Fruit fly (Drosophila melanogaster) whole organism, embryonic: Measurements from ENCODE around the gene CG34026.

Experiments used
- Bgb ChIP-seq: fragments of 200-800 bp; sonication (Bioruptor generic); IDR thresholded peaks from 2 replicates; pipeline ENCODE4 v1.3.6; 2022; ENCODE audit warnings: missing biosample characterization, missing genetic modification characterization; ENCODE audit not compliant: partially characterized antibody
- CG10267 ChIP-seq: fragments of 200-800 bp; sonication (Bioruptor generic); optimal IDR thresholded peaks from 2 replicates; lab custom pipeline; 2018; ENCODE audit warnings: missing biosample characterization, mild to moderate bottlenecking, missing genetic modification characterization, moderate library complexity
- CG10654 ChIP-seq: fragments of 200-800 bp; sonication (Bioruptor generic); optimal IDR thresholded peaks from 2 replicates; lab custom pipeline; 2016; ENCODE audit warnings: missing biosample characterization, missing genetic modification characterization
- CG12299 ChIP-seq: fragments of 200-800 bp; sonication (Bioruptor generic); optimal IDR thresholded peaks from 2 replicates; lab custom pipeline; 2018; ENCODE audit warnings: missing biosample characterization, mild to moderate bottlenecking, missing genetic modification characterization
- CG13123 ChIP-seq: fragments of 200-800 bp; sonication (Bioruptor generic); optimal IDR thresholded peaks from 2 replicates; lab custom pipeline; 2016; ENCODE audit warnings: missing biosample characterization, missing genetic modification characterization
- CG14710 ChIP-seq: fragments of 200-800 bp; sonication (Bioruptor generic); optimal IDR thresholded peaks from 3 replicates; lab custom pipeline; 2019; ENCODE audit warnings: missing biosample characterization, mild to moderate bottlenecking, missing genetic modification characterization, moderate library complexity
- CG14860 ChIP-seq: fragments of 200-800 bp; sonication (Bioruptor generic); IDR thresholded peaks from 3 replicates; pipeline ENCODE4 v1.3.6; 2022; ENCODE audit warnings: missing biosample characterization, missing genetic modification characterization; ENCODE audit not compliant: partially characterized antibody
- CG15479 ChIP-seq: fragments of 200-800 bp; sonication (Bioruptor generic); optimal IDR thresholded peaks from 3 replicates; lab custom pipeline; 2019; ENCODE audit warnings: missing biosample characterization, mild to moderate bottlenecking, missing genetic modification characterization, moderate library complexity
- CG15696 ChIP-seq: fragments of 200-800 bp; sonication (Bioruptor generic); optimal IDR thresholded peaks from 2 replicates; lab custom pipeline; 2019; ENCODE audit warnings: missing biosample characterization, mild to moderate bottlenecking, missing genetic modification characterization, moderate library complexity
- CG1602 ChIP-seq: fragments of 200-800 bp; sonication (Bioruptor generic); optimal IDR thresholded peaks from 3 replicates; lab custom pipeline; 2016; ENCODE audit warnings: missing biosample characterization, missing genetic modification characterization
- CG17385 ChIP-seq: fragments of 200-800 bp; sonication (Bioruptor generic); optimal IDR thresholded peaks from 3 replicates; lab custom pipeline; 2018; ENCODE audit warnings: missing biosample characterization, mild to moderate bottlenecking, missing genetic modification characterization
- CG2116 ChIP-seq: fragments of 200-800 bp; sonication (Bioruptor generic); optimal IDR thresholded peaks from 3 replicates; lab custom pipeline; 2018; ENCODE audit warnings: missing biosample characterization, mild to moderate bottlenecking, missing genetic modification characterization
- CG32772 ChIP-seq: fragments of 200-800 bp; sonication (Bioruptor generic); IDR thresholded peaks from 2 replicates; pipeline ENCODE4 v1.3.6; 2022; ENCODE audit warnings: missing biosample characterization, missing genetic modification characterization
- CG33213 ChIP-seq: fragments of 200-800 bp; sonication (Bioruptor generic); optimal IDR thresholded peaks from 3 replicates; lab custom pipeline; 2016; ENCODE audit warnings: missing biosample characterization, missing genetic modification characterization
- CG4328 ChIP-seq: fragments of 200-800 bp; sonication (Bioruptor generic); optimal IDR thresholded peaks from 3 replicates; lab custom pipeline; 2017; ENCODE audit warnings: missing biosample characterization, missing genetic modification reagents, missing genetic modification characterization
- CG4617 ChIP-seq: fragments of 200-800 bp; sonication (Bioruptor generic); optimal IDR thresholded peaks from 3 replicates; lab custom pipeline; 2016; ENCODE audit warnings: missing biosample characterization, missing genetic modification characterization, borderline replicate concordance
- Camta ChIP-seq: fragments of 200-800 bp; sonication (Bioruptor generic); optimal IDR thresholded peaks from 2 replicates; lab custom pipeline; 2016; ENCODE audit warnings: missing biosample characterization, missing genetic modification characterization
- Drgx ChIP-seq: fragments of 200-800 bp; sonication (Bioruptor generic); IDR thresholded peaks from 2 replicates; pipeline ENCODE4 v1.3.6; 2022; ENCODE audit warnings: missing biosample characterization, missing genetic modification characterization
- Ets65A ChIP-seq: fragments of 200-800 bp; sonication (Bioruptor generic); peaks from one replicate; lab custom pipeline; 2016; ENCODE audit warnings: missing biosample characterization, missing genetic modification characterization
- Fer3 ChIP-seq: fragments of 200-800 bp; sonication (Bioruptor generic); optimal IDR thresholded peaks from 2 replicates; lab custom pipeline; 2018; ENCODE audit warnings: missing biosample characterization, mild to moderate bottlenecking, missing genetic modification characterization, moderate library complexity
- HHEX ChIP-seq: fragments of 200-800 bp; sonication (Bioruptor generic); optimal IDR thresholded peaks from 3 replicates; lab custom pipeline; 2017; ENCODE audit warnings: missing biosample characterization, mild to moderate bottlenecking, missing genetic modification characterization, missing genetic modification reagents
- HLH4C ChIP-seq: fragments of 200-800 bp; sonication (Bioruptor generic); IDR thresholded peaks from 3 replicates; pipeline ENCODE4 v1.3.6; 2022; ENCODE audit warnings: missing biosample characterization, missing genetic modification characterization; ENCODE audit not compliant: partially characterized antibody
- Hand ChIP-seq: fragments of 200-800 bp; sonication (Bioruptor generic); optimal IDR thresholded peaks from 2 replicates; lab custom pipeline; 2017; ENCODE audit warnings: mild to moderate bottlenecking, missing biosample characterization, missing genetic modification reagents, missing genetic modification characterization
- Lpt ChIP-seq: fragments of >200 bp; optimal IDR thresholded peaks from 2 replicates; lab custom pipeline; 2018; ENCODE audit warnings: missing biosample characterization, missing genetic modification characterization
- MTF-1 ChIP-seq: fragments of 200-800 bp; sonication (Bioruptor generic); optimal IDR thresholded peaks from 2 replicates; lab custom pipeline; 2018; ENCODE audit warnings: missing biosample characterization, mild to moderate bottlenecking, missing genetic modification characterization, borderline replicate concordance
- Max ChIP-seq: fragments of 200-800 bp; sonication (Bioruptor generic); optimal IDR thresholded peaks from 2 replicates; lab custom pipeline; 2016; ENCODE audit warnings: missing biosample characterization, mild to moderate bottlenecking, missing genetic modification characterization
- NK7.1 ChIP-seq: fragments of 200-800 bp; sonication (Bioruptor generic); optimal IDR thresholded peaks from 3 replicates; lab custom pipeline; 2016; ENCODE audit warnings: missing biosample characterization, missing genetic modification characterization
- Rx ChIP-seq: fragments of 200-800 bp; sonication (Bioruptor generic); IDR thresholded peaks from 2 replicates; pipeline ENCODE4 v1.3.6; 2022; ENCODE audit warnings: missing biosample characterization, missing genetic modification characterization
- Six4 ChIP-seq: fragments of 200-800 bp; sonication (Bioruptor generic); optimal IDR thresholded peaks from 2 replicates; lab custom pipeline; 2016; ENCODE audit warnings: missing biosample characterization, missing genetic modification characterization
- abd-A ChIP-seq: fragments of 200-800 bp; sonication (Bioruptor generic); optimal IDR thresholded peaks from 3 replicates; lab custom pipeline; 2019; ENCODE audit warnings: missing biosample characterization, mild to moderate bottlenecking, missing genetic modification characterization, moderate library complexity
- amos ChIP-seq: fragments of 200-800 bp; sonication (Bioruptor generic); IDR thresholded peaks from 2 replicates; pipeline ENCODE4 v1.3.6; 2022; ENCODE audit warnings: missing biosample characterization, missing genetic modification characterization; ENCODE audit not compliant: partially characterized antibody
- ato ChIP-seq: fragments of 200-800 bp; sonication (Bioruptor generic); IDR thresholded peaks from 2 replicates; pipeline ENCODE4 v1.3.6; 2022; ENCODE audit warnings: missing biosample characterization, missing genetic modification characterization; ENCODE audit not compliant: partially characterized antibody
- cg ChIP-seq: fragments of 200-800 bp; sonication (Bioruptor generic); optimal IDR thresholded peaks from 3 replicates; lab custom pipeline; 2019; ENCODE audit warnings: missing biosample characterization, mild to moderate bottlenecking, missing genetic modification characterization, moderate library complexity
- chinmo ChIP-seq: fragments of 200-800 bp; sonication (Bioruptor generic); IDR thresholded peaks from 4 replicates; pipeline ENCODE4 v1.3.6; 2022; ENCODE audit warnings: missing biosample characterization, missing genetic modification characterization; ENCODE audit not compliant: partially characterized antibody
- cwo ChIP-seq: fragments of 200-800 bp; sonication (Bioruptor generic); optimal IDR thresholded peaks from 3 replicates; lab custom pipeline; 2017; ENCODE audit warnings: missing biosample characterization, missing genetic modification characterization, mild to moderate bottlenecking, moderate library complexity, missing genetic modification reagents
- en ChIP-seq: fragments of 200-800 bp; sonication (Bioruptor generic); optimal IDR thresholded peaks from 2 replicates; lab custom pipeline; 2016; ENCODE audit warnings: missing biosample characterization, missing genetic modification characterization
- fd102C ChIP-seq: fragments of 200-800 bp; sonication (Bioruptor generic); optimal IDR thresholded peaks from 2 replicates; lab custom pipeline; 2018; ENCODE audit warnings: missing biosample characterization, mild to moderate bottlenecking, missing genetic modification characterization, moderate library complexity
- lbe ChIP-seq: fragments of 200-800 bp; sonication (Bioruptor generic); optimal IDR thresholded peaks from 2 replicates; lab custom pipeline; 2016; ENCODE audit warnings: missing biosample characterization, mild to moderate bottlenecking, missing genetic modification characterization
- otp ChIP-seq: fragments of 200-800 bp; sonication (Bioruptor generic); IDR thresholded peaks from 3 replicates; pipeline ENCODE4, ENCODE4 v1.3.6; 2022; ENCODE audit warnings: missing biosample characterization, missing genetic modification characterization
- pan ChIP-seq, 4 experiments: fragments of >200 bp in 3 of 4; fragments of 200-800 bp in 1 of 4; sonication (Bioruptor generic) in 1 of 4; optimal IDR thresholded peaks in 3 of 4; IDR thresholded peaks in 1 of 4; 2 replicates each; pipeline versions ENCODE4 v1.3.6 to Lab custom; 2017 to 2022; ENCODE audit warnings: missing biosample characterization in 2 of 4, missing genetic modification characterization in 2 of 4, mixed read lengths in 1 of 4
- repo ChIP-seq: fragments of 200-800 bp; sonication (Bioruptor generic); optimal IDR thresholded peaks from 2 replicates; lab custom pipeline; 2016; ENCODE audit warnings: missing biosample characterization, missing genetic modification characterization
- salm ChIP-seq: fragments of 200-800 bp; sonication (Bioruptor generic); optimal IDR thresholded peaks from 2 replicates; lab custom pipeline; 2018; ENCODE audit warnings: missing biosample characterization, mild to moderate bottlenecking, missing genetic modification characterization
- schlank ChIP-seq: fragments of 200-800 bp; sonication (Bioruptor generic); optimal IDR thresholded peaks from 2 replicates; lab custom pipeline; 2018; ENCODE audit warnings: missing biosample characterization, mild to moderate bottlenecking, missing genetic modification characterization
- sd ChIP-seq: fragments of 200-800 bp; sonication (Bioruptor generic); optimal IDR thresholded peaks from 3 replicates; lab custom pipeline; 2018; ENCODE audit warnings: missing biosample characterization, mild to moderate bottlenecking, missing genetic modification characterization, moderate library complexity
- sima ChIP-seq: fragments of 200-800 bp; sonication (Bioruptor generic); optimal IDR thresholded peaks from 2 replicates; lab custom pipeline; 2016; ENCODE audit warnings: missing biosample characterization, missing genetic modification characterization
- slou ChIP-seq: fragments of 200-800 bp; sonication (Bioruptor generic); optimal IDR thresholded peaks from 3 replicates; lab custom pipeline; 2016; ENCODE audit warnings: missing biosample characterization, missing genetic modification characterization
- sug ChIP-seq: fragments of 200-800 bp; optimal IDR thresholded peaks from 2 replicates; lab custom pipeline; 2019; ENCODE audit warnings: missing biosample characterization, mild to moderate bottlenecking, missing genetic modification characterization, moderate library complexity
- z ChIP-seq: fragments of 200-800 bp; sonication (Bioruptor generic); IDR thresholded peaks from 3 replicates; pipeline ENCODE4 v1.3.6; 2022; ENCODE audit warnings: missing biosample characterization, missing genetic modification characterization
- zf30C ChIP-seq: fragments of 200-800 bp; sonication (Bioruptor generic); optimal IDR thresholded peaks from 3 replicates; lab custom pipeline; 2018; ENCODE audit warnings: missing biosample characterization, mild to moderate bottlenecking, missing genetic modification characterization

The CG34026 gene

dm6 chrX:9554346-9554808 is 20.8 kb downstream of the CG34026 start, which contains the start of gene RpS28b (continued):
- TF ChIP-seq CG4328 (GFP tag; lab: Kevin White, UChicago) (peak; percentile 93), CG13123 (GFP tag; lab: Kevin White, UChicago) (peak; percentile 98), CG1602 (peak; percentile 39), Hand (GFP tag; lab: Kevin White, UChicago) (peak; percentile 76), cg (GFP tag; lab: Kevin White, UChicago) (no peak), ato (peak; percentile 79), Fer3 (tag; lab: Kevin White, UChicago) (peak; percentile 89), schlank (tag; lab: Kevin White, UChicago) (peak; percentile 96), CG14710 (peak; percentile 63), z (0 out of 3 replicates have a peak, but pooled peaks have one; percentile 59), HLH4C (peak; percentile 72), abd-A (no peak), NK7.1 (GFP tag; lab: Kevin White, UChicago) (peak; percentile 92), HHEX (peak; percentile 95), CG14860 (GFP tag; lab: Robert Waterston, UW) (peak; percentile 64), sima (GFP tag; lab: Kevin White, UChicago) (peak; percentile 70), sd (tag; lab: Kevin White, UChicago) (peak; percentile 37), CG10267 (tag; lab: Kevin White, UChicago) (peak; percentile 13), salm (tag; lab: Kevin White, UChicago) (peak; percentile 72), fd102C (GFP tag; lab: Kevin White, UChicago) (peak; percentile 74), CG10654 (GFP tag; lab: Kevin White, UChicago) (peak; percentile 78), CG32772 (peak; percentile 91), Drgx (GFP tag; lab: Robert Waterston, UW) (peak; percentile 69), otp (peak; percentile 97), zf30C (GFP tag; lab: Kevin White, UChicago) (peak; percentile 61), slou (GFP tag; lab: Kevin White, UChicago) (peak; percentile 82), cwo (peak; percentile 76), CG15696 (tag; lab: Kevin White, UChicago) (peak; percentile 10), chinmo (GFP tag; lab: Robert Waterston, UW) (no peak), amos (GFP tag; lab: Robert Waterston, UW) (peak; percentile 87), en (GFP tag; lab: Kevin White, UChicago) (peak; percentile 80), CG15479 (GFP tag; lab: Kevin White, UChicago) (peak; percentile 54), sug (tag; lab: Kevin White, UChicago) (peak; percentile 72), CG33213 (peak; percentile 95), repo (GFP tag; lab: Kevin White, UChicago) (peak; percentile 80), CG12299 (tag; lab: Kevin White, UChicago) (peak; percentile 69), lbe (peak; percentile 15), Ets65A (GFP tag; lab: Kevin White, UChicago) (peak; percentile 99), pan (optimal IDR thresholded peaks at IDR 0.05; lab: Kevin White, UChicago) (no peak), pan (GFP tag; optimal IDR thresholded peaks at IDR 0.05 in 1 of 2, IDR thresholded peaks at IDR 0.05 in 1 of 2) (peak in 1 of 2 experiments; percentile 88), CG2116 (GFP tag; lab: Kevin White, UChicago) (peak; percentile 77), MTF-1 (GFP tag; lab: Kevin White, UChicago) (peak; percentile 98), CG4617 (GFP tag; lab: Kevin White, UChicago) (peak; percentile 57), CG17385 (GFP tag; lab: Kevin White, UChicago) (peak; percentile 89), Rx (peak; percentile 95), Six4 (GFP tag; lab: Kevin White, UChicago) (peak; percentile 48), Camta (GFP tag; lab: Kevin White, UChicago) (peak; percentile 85), Bgb (peak; percentile 85), Max (peak; percentile 73), Lpt (GFP tag; lab: Kevin White, UChicago) (no peak)
